Worm (Caenorhabditis elegans): ENCODE results near the gene T05H4.4.

- TF ChIP-seq unc-62 (GFP tag; optimal IDR thresholded peaks at IDR 0.05) (no peak), rec-8 (tag; optimal IDR thresholded peaks at IDR 0.05) (no peak), ama-1 (optimal IDR thresholded peaks at IDR 0.05) (no peak), ama-1 (GFP tag; optimal IDR thresholded peaks at IDR 0.05) (no peak), snpc-4 (GFP tag; optimal IDR thresholded peaks at IDR 0.05) (no peak), snpc-4 (tag; optimal IDR thresholded peaks at IDR 0.05) (no peak), nhr-120 (GFP tag; IDR thresholded peaks at IDR 0.05) (no peak), B0019.2 (GFP tag; conservative IDR thresholded peaks at IDR 0.05) (no peak), nfya-1 (tag; optimal IDR thresholded peaks at IDR 0.05; ENCODE audit: borderline replicate concordance, insufficient read depth) (no peak), attf-3 (GFP tag; conservative IDR thresholded peaks at IDR 0.05) (no peak), F49E8.2 (tag; optimal IDR thresholded peaks at IDR 0.05; ENCODE audit: insufficient read depth) (no peak), C06A6.2 (GFP tag; conservative IDR thresholded peaks at IDR 0.05) (no peak), hsf-1 (GFP tag; IDR thresholded peaks at IDR 0.05) (no peak), F37B4.10 (GFP tag; IDR thresholded peaks at IDR 0.05) (no peak)
These were observed 38.2 kb upstream of the T05H4.4 start for ce11 chrV:6400528-6400927.

All from whole organism, young adult.